Fruit fly (Drosophila melanogaster) whole organism, pupa: Measurements from ENCODE around the gene MED24.

Source experiments
- CG10348 ChIP-seq: fragments of 200-800 bp; sonication (Bioruptor generic); IDR thresholded peaks from 2 replicates; pipeline ENCODE4 v1.3.6; 2022; ENCODE audit warnings: missing biosample characterization, missing genetic modification characterization
- CG12605 ChIP-seq: fragments of 200-800 bp; sonication (Bioruptor generic); IDR thresholded peaks from 2 replicates; pipeline ENCODE4 v1.3.6; 2022; ENCODE audit warnings: missing biosample characterization, missing genetic modification characterization
- CG13204 ChIP-seq: fragments of 200-800 bp; sonication (Bioruptor generic); optimal IDR thresholded peaks from 2 replicates; lab custom pipeline; 2018; ENCODE audit warnings: missing biosample characterization, mild to moderate bottlenecking, missing genetic modification characterization, moderate library complexity
- CG14655 ChIP-seq: fragments of 200-800 bp; sonication (Bioruptor generic); optimal IDR thresholded peaks from 3 replicates; lab custom pipeline; 2017; ENCODE audit warnings: mild to moderate bottlenecking, missing biosample characterization, missing genetic modification reagents, missing genetic modification characterization
- CG32121 ChIP-seq: fragments of 200-800 bp; sonication (Bioruptor generic); IDR thresholded peaks from 2 replicates; pipeline ENCODE4 v1.3.6; 2022; ENCODE audit warnings: missing biosample characterization, missing genetic modification characterization
- CG34367 ChIP-seq: fragments of 200-800 bp; sonication (Bioruptor generic); optimal IDR thresholded peaks from 2 replicates; lab custom pipeline; 2018; ENCODE audit warnings: missing biosample characterization, mild to moderate bottlenecking, missing genetic modification characterization
- CG9948 ChIP-seq: fragments of 200-800 bp; sonication (Bioruptor generic); optimal IDR thresholded peaks from 2 replicates; lab custom pipeline; 2018; ENCODE audit warnings: missing biosample characterization, mild to moderate bottlenecking, missing genetic modification characterization, moderate library complexity
- D1 ChIP-seq: fragments of 200-800 bp; sonication (Bioruptor generic); optimal IDR thresholded peaks from 2 replicates; lab custom pipeline; 2018; ENCODE audit warnings: missing biosample characterization, mild to moderate bottlenecking, missing genetic modification characterization, moderate library complexity
- EcR ChIP-seq: fragments of 200-800 bp; sonication (Bioruptor generic); optimal IDR thresholded peaks from 3 replicates; lab custom pipeline; 2019; ENCODE audit warnings: missing biosample characterization, missing genetic modification characterization, mild to moderate bottlenecking, moderate library complexity, missing genetic modification reagents
- Ets98B ChIP-seq: fragments of 200-800 bp; sonication (Bioruptor generic); IDR thresholded peaks from 2 replicates; pipeline ENCODE4 v1.3.6; 2022; ENCODE audit warnings: missing biosample characterization, missing genetic modification characterization
- Pif1A ChIP-seq: fragments of 200-800 bp; sonication (Bioruptor generic); optimal IDR thresholded peaks from 3 replicates; lab custom pipeline; 2016; ENCODE audit warnings: missing biosample characterization, missing genetic modification characterization
- Snoo ChIP-seq: fragments of 200-800 bp; sonication (Bioruptor generic); optimal IDR thresholded peaks from 3 replicates; lab custom pipeline; 2017; ENCODE audit warnings: missing biosample characterization, mild to moderate bottlenecking, missing genetic modification characterization, inconsistent platforms
- fd96Ca ChIP-seq: fragments of 200-800 bp; sonication (Bioruptor generic); IDR thresholded peaks from 3 replicates; pipeline ENCODE4 v1.3.6; 2022; ENCODE audit warnings: missing biosample characterization, missing genetic modification characterization
- rn ChIP-seq: fragments of 200-800 bp; sonication (Bioruptor generic); IDR thresholded peaks from 2 replicates; pipeline ENCODE4 v1.3.6; 2022; ENCODE audit warnings: missing biosample characterization, missing genetic modification characterization

DNA sequence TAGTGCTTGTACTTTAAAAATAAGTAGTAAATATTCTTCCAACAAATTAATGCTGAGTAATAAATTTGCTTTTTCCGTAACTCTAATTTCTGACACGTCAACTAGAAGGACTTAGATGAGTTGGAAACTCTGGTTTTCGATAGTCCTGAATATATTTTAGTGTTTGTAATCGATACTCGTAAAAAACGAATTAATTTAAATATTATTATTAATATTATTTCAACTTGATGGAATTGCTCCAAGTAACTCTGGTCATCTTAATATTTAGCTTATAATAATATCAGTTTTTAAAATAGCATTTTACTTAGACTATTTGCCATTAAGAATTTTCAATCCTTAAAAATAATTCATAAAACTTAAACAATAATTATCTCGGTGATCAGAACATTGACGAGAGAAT, 49.4 kb downstream of the MED24 start, which contains the start of gene CG7213:
- TF ChIP-seq D1 = no peak
- no peak for TF ChIP-seq CG12605 (GFP tag; lab: Robert Waterston, UW)
- no peak for TF ChIP-seq Pif1A
- TF ChIP-seq Snoo (tag; lab: Kevin White, UChicago) = no peak
- TF ChIP-seq CG34367 (tag; lab: Kevin White, UChicago) = no peak
- no peak for TF ChIP-seq rn (GFP tag; lab: Robert Waterston, UW)
- TF ChIP-seq fd96Ca (GFP tag; lab: Robert Waterston, UW) = no peak
- no peak for TF ChIP-seq Ets98B (GFP tag; lab: Robert Waterston, UW)
- no peak for TF ChIP-seq EcR
- TF ChIP-seq CG9948 = no peak
- TF ChIP-seq CG32121 (GFP tag; lab: Robert Waterston, UW) = no peak
- TF ChIP-seq CG10348 (GFP tag; lab: Robert Waterston, UW) = no peak
- TF ChIP-seq CG14655 = no peak
- no peak for TF ChIP-seq CG13204 (GFP tag; lab: Kevin White, UChicago)
